Worm (Caenorhabditis elegans) whole organism, early embryonic: ENCODE measurements around the gene cpsf-4.
"Not testable (repeated sequence)": the region's sequence is repeated elsewhere in the genome, so short reads cannot be mapped to it uniquely, and the experiment has no call there.

Experiments
- B0310.2 ChIP-seq: sonication (generic microtip); optimal IDR thresholded peaks from 2 replicates; lab custom pipeline; 2016; ENCODE audit warnings: mild to moderate bottlenecking, missing genetic modification characterization, missing compliant biosample characterization
- F13C5.2 ChIP-seq: sonication (generic microtip); optimal IDR thresholded peaks from 2 replicates; lab custom pipeline; 2017; ENCODE audit warnings: mild to moderate bottlenecking, missing genetic modification characterization, inconsistent platforms, missing compliant biosample characterization
- aly-1 ChIP-seq: sonication (generic microtip); optimal IDR thresholded peaks from 2 replicates; lab custom pipeline; 2016; ENCODE audit warnings: missing genetic modification characterization, missing compliant biosample characterization
- ama-1 ChIP-seq: fragments of 150-350 bp; optimal IDR thresholded peaks from 2 replicates; lab custom pipeline; 2014
- ceh-13 ChIP-seq: fragments of 200-800 bp; sonication (Bioruptor generic); optimal IDR thresholded peaks from 2 replicates; lab custom pipeline; 2018; ENCODE audit warnings: mild to moderate bottlenecking, missing genetic modification characterization, missing compliant biosample characterization
- ceh-36 ChIP-seq: sonication (generic microtip); optimal IDR thresholded peaks from 2 replicates; lab custom pipeline; 2016; ENCODE audit warnings: missing genetic modification characterization, inconsistent platforms, missing compliant biosample characterization
- ets-7 ChIP-seq: sonication (generic microtip); optimal IDR thresholded peaks from 2 replicates; lab custom pipeline; 2016; ENCODE audit warnings: missing genotype, missing genetic modification characterization, missing compliant biosample characterization
- flt-1 ChIP-seq: fragments of 200-800 bp; sonication (Bioruptor generic); IDR thresholded peaks from 2 replicates; pipeline ENCODE4 v1.3.6; 2022; ENCODE audit warnings: missing genetic modification characterization, missing compliant biosample characterization
- hmbx-1 ChIP-seq: sonication (generic microtip); optimal IDR thresholded peaks from 2 replicates; lab custom pipeline; 2016; ENCODE audit warnings: mild to moderate bottlenecking, missing genetic modification characterization, missing compliant biosample characterization
- hmg-4 ChIP-seq: fragments of 200-800 bp; sonication (Bioruptor generic); optimal IDR thresholded peaks from 2 replicates; lab custom pipeline; 2018; ENCODE audit warnings: mild to moderate bottlenecking, missing genetic modification characterization, missing compliant biosample characterization
- hnd-1 ChIP-seq: sonication (generic microtip); optimal IDR thresholded peaks from 2 replicates; lab custom pipeline; 2016; ENCODE audit warnings: missing genetic modification characterization, missing compliant biosample characterization
- pes-1 ChIP-seq: fragments of 200-800 bp; sonication (Bioruptor generic); IDR thresholded peaks from 2 replicates; pipeline ENCODE4 v1.3.6; 2022; ENCODE audit warnings: missing genetic modification reagents, missing genetic modification characterization, missing compliant biosample characterization
- scrt-1 ChIP-seq: fragments of 200-800 bp; sonication (Bioruptor generic); IDR thresholded peaks from 2 replicates; pipeline ENCODE4 v1.3.6; 2022; ENCODE audit warnings: missing genetic modification characterization, missing compliant biosample characterization
- sea-1 ChIP-seq: fragments of 200-800 bp; sonication (Bioruptor generic); conservative IDR thresholded peaks from 2 replicates; pipeline ENCODE4 v1.3.6; 2022; ENCODE audit warnings: missing genetic modification characterization, missing compliant biosample characterization
- tbx-11 ChIP-seq: fragments of 200-800 bp; sonication (Bioruptor generic); IDR thresholded peaks from 2 replicates; pipeline ENCODE4 v1.3.6; 2022; ENCODE audit warnings: missing genetic modification characterization, missing compliant biosample characterization
- tbx-37 ChIP-seq: fragments of 200-800 bp; sonication (Bioruptor generic); conservative IDR thresholded peaks from 2 replicates; pipeline ENCODE4 v1.3.6; 2022; ENCODE audit warnings: missing genetic modification reagents, missing genetic modification characterization, missing compliant biosample characterization
- tra-4 ChIP-seq: sonication (generic microtip); optimal IDR thresholded peaks from 2 replicates; lab custom pipeline; 2017; ENCODE audit warnings: missing genetic modification characterization, missing compliant biosample characterization

cpsf-4 gene

DNA sequence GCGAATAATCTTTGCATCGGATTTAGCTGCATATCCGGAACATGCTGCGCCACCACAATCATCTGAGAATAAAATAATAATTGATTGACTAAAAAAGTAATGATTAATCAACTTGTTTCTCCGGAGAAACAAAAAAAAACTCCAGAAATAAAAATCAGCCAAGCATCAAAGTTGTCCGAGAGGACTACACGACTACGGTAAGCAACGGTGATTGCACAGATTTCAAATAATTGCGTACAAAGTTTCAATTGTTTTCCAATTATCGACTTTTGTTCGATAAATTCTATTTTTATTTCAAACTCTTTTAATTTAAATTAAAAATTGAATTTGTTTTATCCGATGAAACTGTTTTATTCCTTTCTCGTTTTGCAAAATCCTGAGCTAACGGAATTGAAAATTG lies at the start of gene cpsf-4:
Gene cpsf-4, minus strand, starts transcription at position 62 of the 400 bp plus-strand sequence.
- TF ChIP-seq hnd-1 (tag; lab: Kevin White, UChicago) (no peak), tbx-11 (GFP tag; lab: Robert Waterston, UW) (no peak), B0310.2 (tag; lab: Kevin White, UChicago) (no peak), pes-1 (no peak), F13C5.2 (tag; lab: Kevin White, UChicago) (no peak), scrt-1 (GFP tag; lab: Robert Waterston, UW) (no peak), ama-1 (lab: Kevin White, UChicago) (no peak), tra-4 (tag; lab: Kevin White, UChicago) (no peak), flt-1 (GFP tag; lab: Robert Waterston, UW) (no peak), sea-1 (no peak), ceh-36 (no peak), ets-7 (tag; lab: Kevin White, UChicago) (no peak), ceh-13 (GFP tag; lab: Kevin White, UChicago) (no peak), hmbx-1 (tag; lab: Kevin White, UChicago) (no peak), hmg-4 (no peak), tbx-37 (GFP tag; lab: Robert Waterston, UW) (no peak), aly-1 (tag; lab: Kevin White, UChicago) (no peak)

ce11 chrIV:12140959-12141358 lies 47.7 kb upstream of the cpsf-4 start, which contains the start of gene B0001.8:
B0001.8 (minus strand) TSS chrIV:12141059.
- TF ChIP-seq B0310.2 (tag; lab: Kevin White, UChicago): no peak
- no peak for TF ChIP-seq sea-1

DNA sequence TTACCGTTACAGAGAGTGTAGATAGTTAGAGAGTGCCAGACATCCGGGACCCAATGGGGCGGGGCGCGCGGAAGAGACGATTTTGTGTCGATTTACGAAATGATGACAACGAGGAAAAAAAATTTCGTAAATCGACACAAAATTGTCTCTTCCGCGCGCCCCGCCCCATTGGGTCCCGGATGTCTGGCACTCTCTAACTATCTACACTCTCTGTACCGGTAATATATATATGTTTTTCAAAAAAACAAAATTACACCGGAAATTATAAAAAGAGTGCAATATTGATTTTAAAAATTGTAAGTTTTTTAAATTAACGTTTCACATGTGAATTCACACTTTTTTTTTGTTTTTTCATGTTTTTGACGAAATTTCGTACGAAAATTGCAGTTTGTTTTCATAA lies 44.8 kb upstream of the cpsf-4 start, which contains the start of gene B0001.4:
Gene B0001.4, minus strand, starts transcription at position 101 of the 400 bp plus-strand sequence.
- TF ChIP-seq ceh-36; tra-4 (tag; lab: Kevin White, UChicago); aly-1 (tag; lab: Kevin White, UChicago): not testable (repeated sequence)

- TF ChIP-seq sea-1 (no peak), tbx-37 (GFP tag; lab: Robert Waterston, UW) (no peak), F13C5.2 (tag; lab: Kevin White, UChicago) (no peak), hmbx-1 (tag; lab: Kevin White, UChicago) (no peak), B0310.2 (tag; lab: Kevin White, UChicago) (no peak), ets-7 (tag; lab: Kevin White, UChicago) (no peak), pes-1 (no peak), hnd-1 (tag; lab: Kevin White, UChicago) (no peak), tra-4 (tag; lab: Kevin White, UChicago) (no peak), tbx-11 (GFP tag; lab: Robert Waterston, UW) (no peak), ceh-36 (no peak), hmg-4 (no peak), aly-1 (tag; lab: Kevin White, UChicago) (no peak)
These were observed 41.7 kb upstream of the cpsf-4 start for ce11 chrIV:12134991-12135390.

- TF ChIP-seq scrt-1 (GFP tag; lab: Robert Waterston, UW) (no peak), tbx-11 (GFP tag; lab: Robert Waterston, UW) (no peak), sea-1 (no peak), flt-1 (GFP tag; lab: Robert Waterston, UW) (no peak), hmbx-1 (tag; lab: Kevin White, UChicago) (no peak), hmg-4 (no peak), B0310.2 (tag; lab: Kevin White, UChicago) (no peak), ama-1 (lab: Kevin White, UChicago) (no peak), tra-4 (tag; lab: Kevin White, UChicago) (no peak), ets-7 (tag; lab: Kevin White, UChicago) (no peak)
These were observed 40.5 kb upstream of the cpsf-4 start for ce11 chrIV:12133776-12134175.

ce11 chrIV:12131308-12132072 lies 38.2 kb upstream of the cpsf-4 start:
- no peak for TF ChIP-seq ama-1 (lab: Kevin White, UChicago)
- no peak for TF ChIP-seq tra-4 (tag; lab: Kevin White, UChicago)
- TF ChIP-seq ceh-13 (GFP tag; lab: Kevin White, UChicago): no peak
- no peak for TF ChIP-seq F13C5.2 (tag; lab: Kevin White, UChicago)
- no peak for TF ChIP-seq B0310.2 (tag; lab: Kevin White, UChicago)
- TF ChIP-seq aly-1 (tag; lab: Kevin White, UChicago): no peak
- TF ChIP-seq tbx-37 (GFP tag; lab: Robert Waterston, UW): no peak
- no peak for TF ChIP-seq sea-1
- no peak for TF ChIP-seq hmbx-1 (tag; lab: Kevin White, UChicago)
- TF ChIP-seq hmg-4: no peak
- TF ChIP-seq flt-1 (GFP tag; lab: Robert Waterston, UW): no peak
- no peak for TF ChIP-seq ceh-36
- no peak for TF ChIP-seq hnd-1 (tag; lab: Kevin White, UChicago)
- no peak for TF ChIP-seq tbx-11 (GFP tag; lab: Robert Waterston, UW)
- no peak for TF ChIP-seq pes-1
- TF ChIP-seq scrt-1 (GFP tag; lab: Robert Waterston, UW): no peak
- no peak for TF ChIP-seq ets-7 (tag; lab: Kevin White, UChicago)

DNA sequence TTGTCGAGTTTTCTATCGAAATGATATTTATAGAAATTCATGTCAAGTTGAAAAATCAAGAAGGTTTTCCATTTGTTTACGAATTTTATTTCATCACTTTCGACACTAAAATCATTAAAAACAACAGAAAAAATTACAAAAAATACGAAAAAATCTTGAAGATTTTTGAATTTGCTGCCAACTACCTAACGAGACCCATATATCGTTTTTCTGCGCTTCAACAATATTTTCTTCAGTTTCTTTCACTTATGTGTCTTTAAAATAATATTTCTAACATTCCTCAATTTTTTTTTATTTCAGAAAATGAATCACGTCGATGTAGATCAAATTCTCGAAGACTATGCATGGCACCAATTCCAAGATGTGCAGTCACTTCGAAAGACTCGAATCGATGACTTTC lies 36.0 kb upstream of the cpsf-4 start, which contains the start of gene lin-24:
Gene lin-24, plus strand, starts transcription at position 301 of the 400 bp plus-strand sequence.
- no peak for TF ChIP-seq ceh-36
- no peak for TF ChIP-seq ama-1 (lab: Kevin White, UChicago)
- no peak for TF ChIP-seq ets-7 (tag; lab: Kevin White, UChicago)
- TF ChIP-seq ceh-13 (GFP tag; lab: Kevin White, UChicago): no peak
- TF ChIP-seq hnd-1 (tag; lab: Kevin White, UChicago): no peak
- TF ChIP-seq tbx-37 (GFP tag; lab: Robert Waterston, UW): no peak
- no peak for TF ChIP-seq sea-1
- no peak for TF ChIP-seq flt-1 (GFP tag; lab: Robert Waterston, UW)
- TF ChIP-seq B0310.2 (tag; lab: Kevin White, UChicago): no peak
- no peak for TF ChIP-seq pes-1
- no peak for TF ChIP-seq scrt-1 (GFP tag; lab: Robert Waterston, UW)
- no peak for TF ChIP-seq aly-1 (tag; lab: Kevin White, UChicago)
- no peak for TF ChIP-seq F13C5.2 (tag; lab: Kevin White, UChicago)
- TF ChIP-seq hmbx-1 (tag; lab: Kevin White, UChicago): no peak
- no peak for TF ChIP-seq tbx-11 (GFP tag; lab: Robert Waterston, UW)
- TF ChIP-seq tra-4 (tag; lab: Kevin White, UChicago): no peak
- no peak for TF ChIP-seq hmg-4
